Fruit fly (Drosophila melanogaster): ENCODE results near the gene PolD3.

The PolD3 gene

DNA sequence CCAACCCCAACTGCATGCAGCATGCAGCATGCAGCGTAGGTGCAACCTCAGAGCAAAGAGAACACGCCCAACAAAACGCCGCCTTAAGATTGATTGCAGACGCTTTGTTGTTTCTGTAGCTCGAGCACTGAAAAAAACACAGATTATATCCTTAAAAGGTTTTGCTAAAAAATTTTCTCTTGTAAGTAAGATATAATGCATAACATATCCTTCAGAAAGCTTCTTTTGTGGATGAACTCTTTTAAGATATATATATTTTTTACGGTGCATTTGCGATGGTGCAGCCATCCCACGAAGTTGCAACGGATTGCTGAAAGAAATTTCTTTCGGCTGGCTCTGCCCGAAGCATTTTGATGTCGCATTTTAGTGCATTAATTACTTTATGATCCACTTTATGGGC is 19.7 kb upstream of the PolD3 start:
- TF ChIP-seq rgr (GFP tag; optimal IDR thresholded peaks at IDR 0.05) (peak; percentile 60), N (GFP tag; optimal IDR thresholded peaks at IDR 0.05) (no peak), dsf (GFP tag; optimal IDR thresholded peaks at IDR 0.05; ENCODE audit: borderline replicate concordance) (no peak), Rel (GFP tag; optimal IDR thresholded peaks at IDR 0.05) (no peak), Rel (tag; optimal IDR thresholded peaks at IDR 0.05) (no peak), usp (GFP tag; optimal IDR thresholded peaks at IDR 0.05) (no peak), Sp1 (GFP tag; optimal IDR thresholded peaks at IDR 0.05) (peak; percentile 19), pan (optimal IDR thresholded peaks at IDR 0.05) (no peak), tai (GFP tag; optimal IDR thresholded peaks at IDR 0.05) (no peak), Dif (GFP tag; optimal IDR thresholded peaks at IDR 0.05; ENCODE audit: partially characterized antibody) (no peak), Jra (GFP tag; optimal IDR thresholded peaks at IDR 0.05) (no peak), foxo (GFP tag; optimal IDR thresholded peaks at IDR 0.05) (peak in 1 of 2 experiments; percentile 55), CG9705 (GFP tag; optimal IDR thresholded peaks at IDR 0.05) (no peak), OdsH (GFP tag; optimal IDR thresholded peaks at IDR 0.05) (peak; percentile 21), lola (GFP tag; optimal IDR thresholded peaks at IDR 0.05) (no peak), brk (GFP tag; optimal IDR thresholded peaks at IDR 0.05) (peak; percentile 14), Vsx2 (GFP tag; optimal IDR thresholded peaks at IDR 0.05; ENCODE audit: partially characterized antibody) (no peak), dl (GFP tag; optimal IDR thresholded peaks at IDR 0.05; ENCODE audit: insufficient read depth in 1 of 2, partially characterized antibody in 2 of 2) (no peak), br (GFP tag; optimal IDR thresholded peaks at IDR 0.05) (peak; percentile 16), woc (GFP tag; optimal IDR thresholded peaks at IDR 0.05) (peak; percentile 22), fru (GFP tag; optimal IDR thresholded peaks at IDR 0.05) (peak; percentile 38), sv (GFP tag; optimal IDR thresholded peaks at IDR 0.05) (no peak), Mio (GFP tag; optimal IDR thresholded peaks at IDR 0.05) (no peak), CG32264 (GFP tag; optimal IDR thresholded peaks at IDR 0.05) (no peak), HLH106 (tag; optimal IDR thresholded peaks at IDR 0.05) (peak; percentile 50), Hr83 (GFP tag; optimal IDR thresholded peaks at IDR 0.05; ENCODE audit: poor library complexity, severe bottlenecking) (no peak), jim (GFP tag; optimal IDR thresholded peaks at IDR 0.05) (no peak), psq (GFP tag; optimal IDR thresholded peaks at IDR 0.05) (no peak), GATAd (GFP tag; optimal IDR thresholded peaks at IDR 0.05) (no peak), dmrt93B (GFP tag; optimal IDR thresholded peaks at IDR 0.05) (peak; percentile 11), Hr78 (GFP tag; optimal IDR thresholded peaks at IDR 0.05) (no peak), h (GFP tag; optimal IDR thresholded peaks at IDR 0.05) (peak; percentile 59), Myc (optimal IDR thresholded peaks at IDR 0.05) (no peak), ey (GFP tag; optimal IDR thresholded peaks at IDR 0.05) (peak; percentile 54), Abd-B (GFP tag; optimal IDR thresholded peaks at IDR 0.05) (no peak), CrebA (GFP tag; optimal IDR thresholded peaks at IDR 0.05; ENCODE audit: borderline replicate concordance) (no peak), sage (GFP tag; optimal IDR thresholded peaks at IDR 0.05) (no peak), Hnf4 (GFP tag; optimal IDR thresholded peaks at IDR 0.05) (peak; percentile 40), Dfd (GFP tag; optimal IDR thresholded peaks at IDR 0.05) (no peak)

DNA sequence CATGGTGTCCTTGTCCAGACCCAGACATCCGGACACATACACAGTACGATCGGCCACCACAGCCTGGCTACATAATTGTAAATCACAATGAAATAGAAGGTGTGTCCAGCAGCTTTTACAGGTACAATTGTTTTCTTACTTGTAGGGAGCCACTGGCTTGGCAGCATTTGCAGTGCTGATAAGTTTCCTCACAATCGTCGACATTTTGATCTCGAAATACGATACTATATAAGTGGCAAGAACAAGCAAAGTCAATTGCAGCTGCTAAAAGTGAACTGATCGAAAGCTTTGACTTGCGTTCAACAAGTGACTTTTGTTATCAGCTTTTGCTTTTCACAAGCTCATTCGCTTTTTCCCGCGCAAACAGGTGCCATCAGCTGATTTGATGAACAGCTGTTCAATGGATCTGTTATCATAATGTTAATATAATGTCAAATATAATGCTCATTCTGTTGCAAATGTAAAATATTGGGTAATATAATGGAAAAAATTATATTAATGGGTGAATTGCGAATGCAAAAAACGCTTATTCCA is 18.7 kb upstream of the PolD3 start, which contains the start of gene UK114:
Gene UK114 (minus strand): TSS at position 309 of the 534 bp plus-strand sequence.
- TF ChIP-seq Vsx2 (GFP tag; optimal IDR thresholded peaks at IDR 0.05; ENCODE audit: partially characterized antibody) (no peak), brk (GFP tag; optimal IDR thresholded peaks at IDR 0.05) (peak; percentile 34), OdsH (GFP tag; optimal IDR thresholded peaks at IDR 0.05) (no peak), Dfd (GFP tag; optimal IDR thresholded peaks at IDR 0.05) (no peak), h (GFP tag; optimal IDR thresholded peaks at IDR 0.05) (no peak), psq (GFP tag; optimal IDR thresholded peaks at IDR 0.05) (peak; percentile 39), Dif (GFP tag; optimal IDR thresholded peaks at IDR 0.05; ENCODE audit: partially characterized antibody) (no peak), HLH106 (tag; optimal IDR thresholded peaks at IDR 0.05) (no peak)

DNA sequence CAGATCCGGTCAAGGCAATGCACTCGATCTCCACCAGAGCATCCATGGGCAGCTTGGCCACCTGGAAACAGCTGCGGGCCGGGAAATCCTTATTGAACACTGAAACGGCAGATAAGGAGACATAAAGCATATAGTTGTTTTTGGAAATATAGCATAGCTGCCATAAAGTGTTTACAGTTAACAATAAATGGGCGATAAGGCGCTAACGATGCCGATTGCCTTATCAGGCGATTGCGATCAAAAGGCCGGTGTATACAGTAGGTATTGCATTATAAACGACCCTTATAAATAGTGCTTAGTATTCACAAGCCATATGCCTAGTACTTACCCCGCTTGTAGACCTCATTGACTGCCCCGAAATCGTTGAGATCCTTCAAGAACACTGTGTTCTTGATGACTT is 18.2 kb upstream of the PolD3 start:
- TF ChIP-seq jim (GFP tag; optimal IDR thresholded peaks at IDR 0.05) (no peak), Hnf4 (GFP tag; optimal IDR thresholded peaks at IDR 0.05) (no peak), usp (GFP tag; optimal IDR thresholded peaks at IDR 0.05) (no peak), psq (GFP tag; optimal IDR thresholded peaks at IDR 0.05) (no peak), Abd-B (GFP tag; optimal IDR thresholded peaks at IDR 0.05) (no peak), HLH106 (tag; optimal IDR thresholded peaks at IDR 0.05) (no peak), sv (GFP tag; optimal IDR thresholded peaks at IDR 0.05) (no peak)
